Worm (Caenorhabditis elegans): ENCODE data around the gene T22F3.8.
"Not testable (repeated sequence)": the region's sequence is repeated elsewhere in the genome, so short reads cannot be mapped to it uniquely, and the experiment has no call there.

T22F3.8 gene

DNA sequence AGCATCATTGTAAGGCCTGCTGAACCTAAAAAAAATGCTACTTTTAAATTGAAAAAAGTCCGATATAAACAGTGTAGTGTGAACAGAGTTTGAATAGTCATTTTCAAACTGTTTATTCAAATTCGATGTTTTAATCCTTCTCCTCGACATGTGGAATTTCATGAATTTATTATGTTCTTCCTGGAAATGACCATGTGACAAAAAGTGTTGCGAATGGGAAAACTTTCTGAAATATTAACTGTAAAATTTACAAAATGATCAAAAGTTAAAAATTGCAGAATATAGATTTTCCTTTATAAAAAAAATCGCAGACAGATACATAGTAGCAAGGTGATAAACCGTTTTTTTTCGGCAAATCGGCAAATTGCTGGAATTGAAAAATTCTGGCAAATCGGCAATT is at the start of gene T22F3.8:
Gene T22F3.8 (minus strand): TSS at position 101 of the 400 bp plus-strand sequence.
- no peak for TF ChIP-seq W03F9.2 (tag; optimal IDR thresholded peaks at IDR 0.05)
- TF ChIP-seq him-1 (tag; optimal IDR thresholded peaks at IDR 0.05), result no peak
- no peak for TF ChIP-seq dao-5 (tag; optimal IDR thresholded peaks at IDR 0.05)

DNA sequence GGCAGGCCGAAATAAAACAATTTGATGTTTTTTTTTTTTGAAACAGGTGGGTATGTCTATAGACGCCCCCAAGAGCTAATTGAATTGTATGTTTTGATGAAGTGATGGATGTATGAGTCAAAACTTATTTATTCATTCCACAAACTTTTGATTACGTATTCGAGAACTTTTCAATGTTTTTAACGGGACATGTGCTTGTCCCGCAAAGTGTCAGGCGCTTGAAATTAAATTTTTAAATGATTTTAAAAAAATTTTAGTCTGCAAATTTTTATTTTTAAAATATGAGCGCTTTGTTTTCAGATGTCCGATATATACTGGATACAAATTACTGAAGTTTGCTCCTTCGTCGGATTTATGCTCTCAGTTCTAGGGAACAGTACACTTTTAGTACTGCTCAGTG is 44.2 kb upstream of the T22F3.8 start, which contains the start of gene str-114:
Gene str-114 (plus strand): TSS at position 301 of the 400 bp plus-strand sequence.
- TF ChIP-seq dao-5 (tag; optimal IDR thresholded peaks at IDR 0.05), result no peak
- no peak for TF ChIP-seq him-1 (tag; optimal IDR thresholded peaks at IDR 0.05)
- TF ChIP-seq W03F9.2 (tag; optimal IDR thresholded peaks at IDR 0.05), result no peak

DNA sequence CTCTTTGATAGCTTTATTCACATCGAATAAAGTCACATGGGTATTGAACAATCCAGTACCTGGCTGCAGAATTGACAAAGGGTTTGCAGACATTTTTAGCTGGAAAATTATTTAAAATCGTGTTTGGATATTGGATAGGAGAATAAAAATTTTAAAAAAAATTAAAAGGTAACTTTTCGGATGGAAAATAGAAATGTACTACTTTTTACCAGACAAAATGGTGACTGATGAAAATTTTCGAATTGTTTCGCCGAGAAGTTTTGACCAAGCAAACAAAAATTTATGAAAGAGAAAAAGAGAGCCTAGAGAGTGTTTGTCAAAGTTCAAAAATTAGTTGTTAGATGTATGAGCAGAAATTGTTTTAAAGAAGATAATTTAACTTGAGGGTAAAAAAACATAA is 42.6 kb upstream of the T22F3.8 start, which contains the start of gene F59B1.10:
Gene F59B1.10 (minus strand): TSS at position 101 of the 400 bp plus-strand sequence.
- TF ChIP-seq dao-5 (tag; optimal IDR thresholded peaks at IDR 0.05) (no peak), him-1 (tag; optimal IDR thresholded peaks at IDR 0.05) (no peak), W03F9.2 (tag; optimal IDR thresholded peaks at IDR 0.05) (no peak)

DNA sequence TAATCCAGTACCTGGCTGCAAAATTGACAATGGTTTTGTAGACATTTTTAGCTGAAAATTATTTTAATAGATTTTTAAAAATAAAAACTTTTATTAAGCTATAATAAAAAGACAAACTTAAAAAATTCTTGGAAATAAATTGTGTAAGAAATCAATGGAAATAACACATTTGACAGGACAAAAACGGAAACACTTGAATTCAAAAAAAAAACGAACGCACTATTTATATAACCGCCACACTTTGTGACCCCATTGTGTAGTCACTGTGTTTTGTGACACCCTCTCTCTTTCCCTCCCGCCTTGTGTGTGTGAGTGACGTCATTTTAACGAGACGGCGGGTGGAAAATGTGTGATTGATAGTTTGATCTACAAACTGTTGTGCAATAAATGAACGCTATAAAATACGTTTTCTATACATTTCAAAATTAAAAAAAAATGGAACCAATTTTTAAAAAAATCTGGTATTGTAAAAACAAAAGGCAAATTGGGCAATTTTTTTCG is 39.0 kb upstream of the T22F3.8 start, which contains the start of gene F59B1.8:
Gene F59B1.8 (minus strand): TSS at position 51 of the 501 bp plus-strand sequence.
- TF ChIP-seq W03F9.2 (tag; optimal IDR thresholded peaks at IDR 0.05), result no peak
- no peak for TF ChIP-seq him-1 (tag; optimal IDR thresholded peaks at IDR 0.05)
- no peak for TF ChIP-seq dao-5 (tag; optimal IDR thresholded peaks at IDR 0.05)

DNA sequence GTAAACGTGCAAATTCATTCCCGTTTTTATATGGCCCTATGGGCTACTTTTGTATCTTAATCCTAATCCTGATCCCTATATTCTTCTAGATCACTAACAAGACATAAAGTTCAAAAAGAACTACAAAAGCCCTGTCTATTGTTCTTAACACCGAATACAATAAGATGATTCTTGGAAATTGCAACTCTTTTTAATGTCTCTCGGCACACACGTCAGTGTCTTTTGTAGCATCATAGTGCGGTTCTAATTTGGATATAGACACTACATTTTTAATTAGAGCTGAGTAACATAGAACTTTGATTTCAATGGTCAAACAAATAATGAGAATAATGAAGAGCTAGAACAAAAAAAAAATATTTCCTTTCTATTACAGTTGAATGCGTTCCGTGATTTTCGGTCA is 34.6 kb upstream of the T22F3.8 start:
- TF ChIP-seq W03F9.2 (tag; optimal IDR thresholded peaks at IDR 0.05) (no peak), dao-5 (tag; optimal IDR thresholded peaks at IDR 0.05) (no peak), him-1 (tag; optimal IDR thresholded peaks at IDR 0.05) (no peak)

DNA sequence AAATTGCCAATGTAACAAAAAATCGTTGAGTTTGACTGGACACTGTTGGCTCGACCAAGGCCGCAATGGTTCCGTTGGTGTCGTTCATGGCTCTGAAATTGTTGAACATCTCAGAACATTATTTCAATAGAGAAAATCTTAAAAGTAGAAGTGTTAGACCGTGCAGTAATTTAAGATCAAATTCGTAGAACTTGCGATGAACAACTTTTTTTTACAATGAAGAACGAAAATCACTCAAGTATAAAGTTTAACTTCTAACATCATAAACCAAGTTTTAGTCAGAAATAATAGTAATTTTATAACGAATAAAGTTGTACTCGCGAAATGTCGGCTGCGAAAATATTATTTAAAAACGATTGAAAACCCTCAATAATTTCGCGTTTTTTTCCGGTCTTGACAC is 31.9 kb upstream of the T22F3.8 start, which contains the start of gene srx-41:
Gene srx-41 (minus strand): TSS at position 101 of the 400 bp plus-strand sequence.
- no peak for TF ChIP-seq W03F9.2 (tag; optimal IDR thresholded peaks at IDR 0.05)
- TF ChIP-seq him-1 (tag; optimal IDR thresholded peaks at IDR 0.05), result no peak
- no peak for TF ChIP-seq dao-5 (tag; optimal IDR thresholded peaks at IDR 0.05)

DNA sequence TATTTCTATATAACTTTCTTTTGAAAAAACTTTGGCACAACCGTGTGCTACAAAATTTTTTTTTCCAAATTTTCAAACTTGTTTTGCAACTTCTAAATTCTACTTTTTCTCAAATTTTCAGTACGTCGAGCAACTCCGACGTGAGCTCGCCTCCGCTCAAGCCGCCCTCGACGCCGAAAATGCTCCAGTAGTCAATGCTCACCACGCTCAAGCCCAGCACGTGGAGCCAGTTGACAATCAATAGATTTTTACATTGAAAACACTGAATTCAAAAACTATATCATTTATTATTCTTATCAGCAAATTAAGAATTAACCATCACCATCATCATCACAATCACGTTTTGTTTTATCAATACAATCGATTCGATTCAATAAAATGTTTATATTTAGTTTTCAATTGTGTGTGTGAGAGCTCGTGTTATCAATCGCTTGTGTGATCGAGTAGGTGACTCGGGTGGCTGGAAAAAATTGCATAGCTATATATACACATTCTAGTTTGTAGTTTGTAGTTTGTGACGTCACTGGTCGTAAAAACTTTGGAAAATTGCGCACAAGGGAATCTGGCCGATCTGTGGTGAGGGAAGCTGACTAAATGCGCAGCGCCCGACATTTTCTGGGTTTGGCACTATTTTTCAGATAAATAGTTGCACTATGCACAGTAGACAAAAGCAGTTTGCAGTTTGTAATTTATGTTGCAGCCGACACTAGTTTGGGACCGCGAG is 29.2 kb upstream of the T22F3.8 start:
- TF ChIP-seq dao-5 (tag; optimal IDR thresholded peaks at IDR 0.05), result peak; percentile 10
- TF ChIP-seq W03F9.2 (tag; optimal IDR thresholded peaks at IDR 0.05), result no peak

DNA sequence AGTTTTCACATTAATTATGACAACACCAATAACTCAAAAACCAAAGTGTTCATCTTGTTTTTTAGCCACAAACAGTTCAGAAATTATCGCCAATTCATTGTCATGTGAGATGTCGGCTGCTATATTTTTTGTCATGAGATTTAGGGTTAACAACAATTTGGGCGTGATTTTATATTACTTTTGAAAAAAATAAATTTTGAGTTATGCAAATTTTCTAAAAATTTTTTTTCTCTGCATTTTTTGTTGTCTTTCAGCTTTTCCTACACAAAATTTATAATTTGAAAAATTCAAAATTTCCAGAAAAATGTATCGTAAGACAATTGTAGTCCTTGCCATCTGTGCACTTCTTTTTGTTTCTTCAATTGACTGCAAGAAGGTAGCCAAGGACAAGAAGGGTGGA is 27.8 kb upstream of the T22F3.8 start, which contains the start of gene F59B1.2:
Gene F59B1.2 (plus strand): TSS at position 301 of the 400 bp plus-strand sequence.
- TF ChIP-seq W03F9.2 (tag; optimal IDR thresholded peaks at IDR 0.05), result no peak
- no peak for TF ChIP-seq him-1 (tag; optimal IDR thresholded peaks at IDR 0.05)
- TF ChIP-seq dao-5 (tag; optimal IDR thresholded peaks at IDR 0.05), result no peak

DNA sequence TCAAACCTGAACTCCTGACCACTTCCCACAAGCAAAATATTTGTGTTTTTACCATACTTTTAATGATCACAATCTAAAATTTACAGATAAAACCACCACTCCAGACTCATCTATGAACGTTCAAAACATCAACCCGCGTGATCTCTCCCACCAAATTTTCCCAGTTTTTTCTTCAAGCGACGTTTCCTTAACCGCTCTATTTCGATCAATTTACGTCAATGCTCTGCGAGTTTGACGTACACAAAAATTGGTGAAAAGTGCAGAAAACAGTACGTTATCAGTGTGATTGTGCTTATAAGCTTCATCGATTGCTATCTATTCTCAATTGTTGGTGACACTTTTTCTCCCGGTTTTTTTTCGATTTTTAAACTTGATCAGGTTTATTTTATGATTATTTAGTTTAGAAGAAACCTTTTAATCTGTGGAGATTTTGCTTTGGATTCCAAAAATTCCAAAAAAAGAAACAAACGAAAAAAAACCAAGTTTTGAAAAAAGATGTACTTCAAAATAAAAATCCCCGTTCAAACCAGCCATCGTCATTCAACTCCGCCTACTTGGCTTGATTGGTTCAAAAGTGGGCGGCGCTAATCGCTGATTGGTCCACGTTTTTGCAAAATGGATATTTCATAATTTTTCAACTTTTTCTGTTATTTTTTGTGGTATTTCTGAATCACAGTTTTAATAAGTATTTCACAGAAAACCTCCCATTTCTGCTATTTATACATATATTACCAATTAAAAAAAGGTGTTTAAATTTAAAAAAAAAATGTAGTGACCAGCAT is 27.2 kb upstream of the T22F3.8 start:
- TF ChIP-seq him-1 (tag; optimal IDR thresholded peaks at IDR 0.05), result no peak
- no peak for TF ChIP-seq W03F9.2 (tag; optimal IDR thresholded peaks at IDR 0.05)
- no peak for TF ChIP-seq dao-5 (tag; optimal IDR thresholded peaks at IDR 0.05)

DNA sequence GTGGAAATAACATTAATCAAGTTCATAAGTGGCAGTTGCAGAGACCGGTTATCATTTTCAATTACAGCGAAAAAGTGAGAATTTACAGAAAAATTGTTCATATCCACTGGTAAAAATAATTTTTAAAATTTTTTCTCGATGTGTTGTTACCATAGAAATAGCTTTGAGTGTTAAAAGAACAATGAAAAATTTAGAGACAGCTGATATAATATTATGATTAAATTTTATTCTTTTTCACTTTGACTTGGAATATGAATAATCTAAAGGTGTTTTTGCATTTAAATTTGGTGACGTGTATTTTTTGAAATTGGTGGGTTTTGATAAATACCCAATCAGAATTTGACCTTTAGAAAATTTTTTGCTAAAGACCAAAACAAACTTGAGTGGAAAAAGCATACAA is 26.4 kb upstream of the T22F3.8 start, which contains the start of gene F59B1.6:
Gene F59B1.6 (minus strand): TSS at position 101 of the 400 bp plus-strand sequence.
- TF ChIP-seq him-1 (tag; optimal IDR thresholded peaks at IDR 0.05), result no peak
- no peak for TF ChIP-seq W03F9.2 (tag; optimal IDR thresholded peaks at IDR 0.05)
- no peak for TF ChIP-seq dao-5 (tag; optimal IDR thresholded peaks at IDR 0.05)

DNA sequence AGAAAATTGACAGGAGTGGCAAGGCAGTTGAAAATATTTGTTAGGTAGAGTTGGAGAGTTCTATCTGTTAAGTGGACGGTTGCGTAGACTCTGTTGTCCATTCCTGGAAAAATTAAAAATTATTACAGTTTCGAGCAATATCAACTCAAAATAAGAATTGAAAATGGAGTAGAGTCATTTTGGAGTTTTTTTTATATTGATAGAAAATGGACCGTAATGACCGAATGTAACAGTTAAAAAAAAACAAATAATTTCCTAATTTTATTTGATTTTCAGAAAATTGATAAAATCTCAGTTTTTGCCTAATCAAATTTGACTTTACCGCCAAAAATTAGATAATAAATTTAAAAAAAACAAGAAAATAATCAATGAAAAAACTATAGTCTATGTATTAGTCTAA is 21.7 kb upstream of the T22F3.8 start, which contains the start of gene F59B1.4:
Gene F59B1.4 (minus strand): TSS at position 101 of the 400 bp plus-strand sequence.
- no peak for TF ChIP-seq W03F9.2 (tag; optimal IDR thresholded peaks at IDR 0.05)
- TF ChIP-seq dao-5 (tag; optimal IDR thresholded peaks at IDR 0.05), result no peak
- no peak for TF ChIP-seq him-1 (tag; optimal IDR thresholded peaks at IDR 0.05)

DNA sequence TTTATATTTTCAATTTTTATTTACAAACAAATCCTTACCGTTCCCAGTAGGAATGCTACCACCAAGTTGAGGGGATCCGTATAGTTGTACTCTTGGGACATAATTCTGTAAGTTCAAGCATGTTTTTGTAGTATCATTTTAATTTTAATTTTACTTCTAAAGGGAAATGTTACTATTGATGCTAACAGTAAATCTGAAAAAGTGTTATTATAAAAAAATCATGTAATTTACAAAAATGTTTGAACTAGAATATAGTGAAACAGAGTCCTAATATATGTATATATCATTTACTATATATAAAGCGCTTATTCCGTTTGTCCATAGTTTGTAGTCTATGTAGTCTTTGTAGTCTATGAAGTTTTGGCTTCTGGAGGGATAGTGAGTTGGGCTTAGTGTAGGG is 15.4 kb upstream of the T22F3.8 start, which contains the start of gene srx-93:
Gene srx-93 (minus strand): TSS at position 101 of the 400 bp plus-strand sequence.
- TF ChIP-seq him-1, dao-5, W03F9.2 (tag; optimal IDR thresholded peaks at IDR 0.05): not testable (repeated sequence)

DNA sequence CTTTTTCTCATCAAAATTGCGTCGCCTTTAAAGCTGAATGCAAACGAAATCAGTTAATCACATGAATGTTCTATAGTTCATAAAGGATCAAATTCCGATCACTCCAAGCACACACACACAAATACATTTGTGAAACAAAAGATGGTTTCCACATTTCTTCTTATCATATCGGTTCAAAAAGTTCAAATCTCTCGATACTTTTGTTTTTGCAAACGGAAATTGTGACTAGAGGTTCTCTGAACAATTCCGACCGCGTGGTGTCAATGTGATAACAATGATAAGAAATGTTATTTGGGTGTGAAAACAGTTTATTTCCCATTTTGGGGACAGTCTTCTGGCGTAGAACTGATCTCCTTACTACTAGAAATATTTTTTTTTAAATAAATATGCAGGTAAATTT is 11.6 kb upstream of the T22F3.8 start:
- TF ChIP-seq W03F9.2 (tag; optimal IDR thresholded peaks at IDR 0.05), result no peak
- no peak for TF ChIP-seq dao-5 (tag; optimal IDR thresholded peaks at IDR 0.05)
- no peak for TF ChIP-seq him-1 (tag; optimal IDR thresholded peaks at IDR 0.05)

All from whole organism, L4/young adult.